Worm (Caenorhabditis elegans) whole organism, early embryonic: Measurements from ENCODE around the gene cgt-2.
"Not testable (repeated sequence)": the region's sequence is repeated elsewhere in the genome, so short reads cannot be mapped to it uniquely, and the experiment has no call there.

ENCODE experiments used
- B0310.2 ChIP-seq: sonication (generic microtip); optimal IDR thresholded peaks from 2 replicates; lab custom pipeline; 2016; ENCODE audit warnings: mild to moderate bottlenecking, missing genetic modification characterization, missing compliant biosample characterization
- F13C5.2 ChIP-seq: sonication (generic microtip); optimal IDR thresholded peaks from 2 replicates; lab custom pipeline; 2017; ENCODE audit warnings: mild to moderate bottlenecking, missing genetic modification characterization, inconsistent platforms, missing compliant biosample characterization
- aly-1 ChIP-seq: sonication (generic microtip); optimal IDR thresholded peaks from 2 replicates; lab custom pipeline; 2016; ENCODE audit warnings: missing genetic modification characterization, missing compliant biosample characterization
- ama-1 ChIP-seq: fragments of 150-350 bp; optimal IDR thresholded peaks from 2 replicates; lab custom pipeline; 2014
- ceh-13 ChIP-seq: fragments of 200-800 bp; sonication (Bioruptor generic); optimal IDR thresholded peaks from 2 replicates; lab custom pipeline; 2018; ENCODE audit warnings: mild to moderate bottlenecking, missing genetic modification characterization, missing compliant biosample characterization
- ceh-36 ChIP-seq: sonication (generic microtip); optimal IDR thresholded peaks from 2 replicates; lab custom pipeline; 2016; ENCODE audit warnings: missing genetic modification characterization, inconsistent platforms, missing compliant biosample characterization
- ets-7 ChIP-seq: sonication (generic microtip); optimal IDR thresholded peaks from 2 replicates; lab custom pipeline; 2016; ENCODE audit warnings: missing genotype, missing genetic modification characterization, missing compliant biosample characterization
- flt-1 ChIP-seq: fragments of 200-800 bp; sonication (Bioruptor generic); IDR thresholded peaks from 2 replicates; pipeline ENCODE4 v1.3.6; 2022; ENCODE audit warnings: missing genetic modification characterization, missing compliant biosample characterization
- hmbx-1 ChIP-seq: sonication (generic microtip); optimal IDR thresholded peaks from 2 replicates; lab custom pipeline; 2016; ENCODE audit warnings: mild to moderate bottlenecking, missing genetic modification characterization, missing compliant biosample characterization
- hmg-4 ChIP-seq: fragments of 200-800 bp; sonication (Bioruptor generic); optimal IDR thresholded peaks from 2 replicates; lab custom pipeline; 2018; ENCODE audit warnings: mild to moderate bottlenecking, missing genetic modification characterization, missing compliant biosample characterization
- hnd-1 ChIP-seq: sonication (generic microtip); optimal IDR thresholded peaks from 2 replicates; lab custom pipeline; 2016; ENCODE audit warnings: missing genetic modification characterization, missing compliant biosample characterization
- pes-1 ChIP-seq: fragments of 200-800 bp; sonication (Bioruptor generic); IDR thresholded peaks from 2 replicates; pipeline ENCODE4 v1.3.6; 2022; ENCODE audit warnings: missing genetic modification reagents, missing genetic modification characterization, missing compliant biosample characterization
- scrt-1 ChIP-seq: fragments of 200-800 bp; sonication (Bioruptor generic); IDR thresholded peaks from 2 replicates; pipeline ENCODE4 v1.3.6; 2022; ENCODE audit warnings: missing genetic modification characterization, missing compliant biosample characterization
- sea-1 ChIP-seq: fragments of 200-800 bp; sonication (Bioruptor generic); conservative IDR thresholded peaks from 2 replicates; pipeline ENCODE4 v1.3.6; 2022; ENCODE audit warnings: missing genetic modification characterization, missing compliant biosample characterization
- tbx-11 ChIP-seq: fragments of 200-800 bp; sonication (Bioruptor generic); IDR thresholded peaks from 2 replicates; pipeline ENCODE4 v1.3.6; 2022; ENCODE audit warnings: missing genetic modification characterization, missing compliant biosample characterization
- tbx-37 ChIP-seq: fragments of 200-800 bp; sonication (Bioruptor generic); conservative IDR thresholded peaks from 2 replicates; pipeline ENCODE4 v1.3.6; 2022; ENCODE audit warnings: missing genetic modification reagents, missing genetic modification characterization, missing compliant biosample characterization
- tra-4 ChIP-seq: sonication (generic microtip); optimal IDR thresholded peaks from 2 replicates; lab custom pipeline; 2017; ENCODE audit warnings: missing genetic modification characterization, missing compliant biosample characterization

The cgt-2 gene

ce11 chrX:17694669-17695282 is at the start of gene cgt-2:
cgt-2 (plus strand) TSS chrX:17695232.
- no peak for TF ChIP-seq ceh-13
- TF ChIP-seq flt-1 (GFP tag; lab: Robert Waterston, UW): no peak
- TF ChIP-seq hmg-4: no peak
- no peak for TF ChIP-seq hnd-1 (tag; lab: Kevin White, UChicago)
- no peak for TF ChIP-seq ceh-36 (tag; lab: Kevin White, UChicago)
- TF ChIP-seq B0310.2: no peak
- TF ChIP-seq ama-1 (lab: Kevin White, UChicago): no peak
- TF ChIP-seq aly-1 (tag; lab: Kevin White, UChicago): no peak
- no peak for TF ChIP-seq F13C5.2
- TF ChIP-seq tbx-11 (GFP tag; lab: Robert Waterston, UW): no peak
- TF ChIP-seq pes-1 (GFP tag; lab: Robert Waterston, UW): no peak
- no peak for TF ChIP-seq tra-4 (tag; lab: Kevin White, UChicago)
- no peak for TF ChIP-seq scrt-1 (GFP tag; lab: Robert Waterston, UW)
- TF ChIP-seq hmbx-1: no peak
- no peak for TF ChIP-seq tbx-37 (GFP tag; lab: Robert Waterston, UW)
- TF ChIP-seq ets-7 (tag; lab: Kevin White, UChicago): no peak
- no peak for TF ChIP-seq sea-1 (GFP tag; lab: Robert Waterston, UW)

- not testable (repeated sequence) for TF ChIP-seq sea-1 (GFP tag; lab: Robert Waterston, UW); B0310.2; hmbx-1
Measured at ce11 chrX:17649380-17649779, 45.7 kb upstream of the cgt-2 start, which contains the start of gene tmem-218. tmem-218 (plus strand) TSS chrX:17649680.

- no peak for TF ChIP-seq ceh-36 (tag; lab: Kevin White, UChicago)
- no peak for TF ChIP-seq ets-7 (tag; lab: Kevin White, UChicago)
- TF ChIP-seq scrt-1 (GFP tag; lab: Robert Waterston, UW): no peak
- TF ChIP-seq sea-1 (GFP tag; lab: Robert Waterston, UW): no peak
- no peak for TF ChIP-seq tra-4 (tag; lab: Kevin White, UChicago)
- TF ChIP-seq pes-1 (GFP tag; lab: Robert Waterston, UW): no peak
- TF ChIP-seq F13C5.2: no peak
- TF ChIP-seq hmg-4: no peak
- no peak for TF ChIP-seq flt-1 (GFP tag; lab: Robert Waterston, UW)
- TF ChIP-seq ceh-13: no peak
- TF ChIP-seq aly-1 (tag; lab: Kevin White, UChicago): no peak
- TF ChIP-seq ama-1 (lab: Kevin White, UChicago): no peak
- no peak for TF ChIP-seq hmbx-1
- no peak for TF ChIP-seq tbx-11 (GFP tag; lab: Robert Waterston, UW)
- TF ChIP-seq hnd-1 (tag; lab: Kevin White, UChicago): no peak
Measured at ce11 chrX:17662146-17662545, 32.9 kb upstream of the cgt-2 start, which contains the start of gene nlp-6. nlp-6 (plus strand) TSS chrX:17662446.

ce11 chrX:17667288-17667687 is 27.7 kb upstream of the cgt-2 start:
- no peak for TF ChIP-seq B0310.2
- no peak for TF ChIP-seq hnd-1 (tag; lab: Kevin White, UChicago)
- no peak for TF ChIP-seq hmbx-1
- no peak for TF ChIP-seq hmg-4
- no peak for TF ChIP-seq scrt-1 (GFP tag; lab: Robert Waterston, UW)
- TF ChIP-seq ets-7 (tag; lab: Kevin White, UChicago): no peak
- TF ChIP-seq tbx-37 (GFP tag; lab: Robert Waterston, UW): no peak
- no peak for TF ChIP-seq ceh-36 (tag; lab: Kevin White, UChicago)
- no peak for TF ChIP-seq tra-4 (tag; lab: Kevin White, UChicago)
- no peak for TF ChIP-seq ama-1 (lab: Kevin White, UChicago)
- TF ChIP-seq sea-1 (GFP tag; lab: Robert Waterston, UW): no peak
- no peak for TF ChIP-seq aly-1 (tag; lab: Kevin White, UChicago)
- no peak for TF ChIP-seq flt-1 (GFP tag; lab: Robert Waterston, UW)
- no peak for TF ChIP-seq pes-1 (GFP tag; lab: Robert Waterston, UW)
- no peak for TF ChIP-seq tbx-11 (GFP tag; lab: Robert Waterston, UW)
- TF ChIP-seq ceh-13: no peak
- no peak for TF ChIP-seq F13C5.2

ce11 chrX:17670379-17671077 is 24.5 kb upstream of the cgt-2 start, which contains the start of gene T23E7.2:
T23E7.2 (plus strand) TSS chrX:17671027.
- TF ChIP-seq ets-7 (tag; lab: Kevin White, UChicago): no peak
- TF ChIP-seq tra-4 (tag; lab: Kevin White, UChicago): no peak
- TF ChIP-seq tbx-11 (GFP tag; lab: Robert Waterston, UW): no peak
- no peak for TF ChIP-seq hnd-1 (tag; lab: Kevin White, UChicago)
- no peak for TF ChIP-seq hmbx-1
- no peak for TF ChIP-seq sea-1 (GFP tag; lab: Robert Waterston, UW)

- TF ChIP-seq aly-1 (tag; lab: Kevin White, UChicago): no peak
- TF ChIP-seq scrt-1 (GFP tag; lab: Robert Waterston, UW): no peak
- TF ChIP-seq ceh-36 (tag; lab: Kevin White, UChicago): no peak
- TF ChIP-seq flt-1 (GFP tag; lab: Robert Waterston, UW): no peak
- TF ChIP-seq B0310.2: no peak
- TF ChIP-seq tbx-37 (GFP tag; lab: Robert Waterston, UW): no peak
- TF ChIP-seq hnd-1 (tag; lab: Kevin White, UChicago): no peak
- TF ChIP-seq hmbx-1: no peak
- TF ChIP-seq ama-1 (lab: Kevin White, UChicago): no peak
- no peak for TF ChIP-seq pes-1 (GFP tag; lab: Robert Waterston, UW)
- no peak for TF ChIP-seq sea-1 (GFP tag; lab: Robert Waterston, UW)
- no peak for TF ChIP-seq F13C5.2
- no peak for TF ChIP-seq tra-4 (tag; lab: Kevin White, UChicago)
- TF ChIP-seq ceh-13: no peak
- no peak for TF ChIP-seq tbx-11 (GFP tag; lab: Robert Waterston, UW)
- TF ChIP-seq hmg-4: no peak
- TF ChIP-seq ets-7 (tag; lab: Kevin White, UChicago): no peak
Measured at ce11 chrX:17672256-17672655, 22.8 kb upstream of the cgt-2 start.
